Worm (Caenorhabditis elegans) whole organism, young adult: ENCODE data around the gene srh-42.

Experiments
- B0019.2 ChIP-seq: fragments of 200-800 bp; sonication (Bioruptor generic); conservative IDR thresholded peaks from 2 replicates; pipeline ENCODE4 v1.3.6; 2022; ENCODE audit warnings: missing genetic modification reagents, missing genetic modification characterization, missing compliant biosample characterization
- B0261.1 ChIP-seq: sonication (generic microtip); optimal IDR thresholded peaks from 2 replicates; lab custom pipeline; 2016; ENCODE audit warnings: mild to moderate bottlenecking, missing genetic modification characterization, moderate library complexity, missing compliant biosample characterization
- B0336.3 ChIP-seq: fragments of 200-800 bp; sonication (Bioruptor generic); IDR thresholded peaks from 2 replicates; pipeline ENCODE4 v1.3.6; 2022; ENCODE audit warnings: missing genetic modification characterization, missing compliant biosample characterization
- F22D6.2 ChIP-seq: sonication (generic microtip); optimal IDR thresholded peaks from 2 replicates; lab custom pipeline; 2016; ENCODE audit warnings: mild to moderate bottlenecking, missing genetic modification characterization, missing compliant biosample characterization
- F23B12.7 ChIP-seq: sonication (generic microtip); optimal IDR thresholded peaks from 2 replicates; lab custom pipeline; 2017; ENCODE audit warnings: missing genetic modification characterization, mild to moderate bottlenecking, missing compliant biosample characterization, antibody characterized with exemption, moderate library complexity; ENCODE audit not compliant: insufficient read depth
- F37B4.10 ChIP-seq: fragments of 200-800 bp; sonication (Bioruptor generic); IDR thresholded peaks from 2 replicates; pipeline ENCODE4 v1.3.6; 2022; ENCODE audit warnings: missing genetic modification characterization, missing compliant biosample characterization
- F57A8.1 ChIP-seq: fragments of 200-800 bp; sonication (Bioruptor generic); optimal IDR thresholded peaks from 2 replicates; lab custom pipeline; 2018; ENCODE audit warnings: mild to moderate bottlenecking, missing genetic modification characterization, moderate library complexity, missing compliant biosample characterization
- F57C9.4 ChIP-seq: sonication (generic microtip); optimal IDR thresholded peaks from 2 replicates; lab custom pipeline; 2017; ENCODE audit warnings: mild to moderate bottlenecking, missing genetic modification characterization, missing compliant biosample characterization
- T26A5.8 ChIP-seq: sonication (generic microtip); optimal IDR thresholded peaks from 2 replicates; lab custom pipeline; 2016; ENCODE audit warnings: missing genetic modification characterization, missing compliant biosample characterization
- Y53F4B.3 ChIP-seq: fragments of 200-800 bp; sonication (Bioruptor generic); IDR thresholded peaks from 2 replicates; pipeline ENCODE4 v1.3.6; 2022; ENCODE audit warnings: missing genetic modification reagents, missing genetic modification characterization, missing compliant biosample characterization
- Y67H2A.10 ChIP-seq: fragments of 200-800 bp; sonication (Bioruptor generic); conservative IDR thresholded peaks from 2 replicates; pipeline ENCODE4 v1.3.6; 2022; ENCODE audit warnings: missing genetic modification reagents, missing genetic modification characterization, missing compliant biosample characterization
- Y95B8A.8 ChIP-seq: fragments of 200-800 bp; sonication (Bioruptor generic); IDR thresholded peaks from 2 replicates; pipeline ENCODE4 v1.3.6; 2022; ENCODE audit warnings: missing genetic modification reagents, missing genetic modification characterization, missing compliant biosample characterization
- akir-1 ChIP-seq: fragments of 200-800 bp; sonication (Bioruptor generic); optimal IDR thresholded peaks from 2 replicates; lab custom pipeline; 2018; ENCODE audit warnings: mild to moderate bottlenecking, missing genetic modification characterization, moderate library complexity, missing compliant biosample characterization
- aptf-3 ChIP-seq: fragments of 200-800 bp; sonication (Bioruptor generic); IDR thresholded peaks from 2 replicates; pipeline ENCODE4 v1.3.6; 2022; ENCODE audit warnings: missing genetic modification characterization, missing compliant biosample characterization
- bed-1 ChIP-seq: fragments of 200-800 bp; sonication (Bioruptor generic); IDR thresholded peaks from 2 replicates; pipeline ENCODE4 v1.3.6; 2022; ENCODE audit warnings: missing genetic modification reagents, missing genetic modification characterization, missing compliant biosample characterization
- bed-2 ChIP-seq: fragments of 200-800 bp; sonication (Bioruptor generic); IDR thresholded peaks from 2 replicates; pipeline ENCODE4 v1.3.6; 2022; ENCODE audit warnings: missing genetic modification reagents, missing genetic modification characterization, missing compliant biosample characterization
- ceh-100 ChIP-seq: fragments of 200-800 bp; sonication (Bioruptor generic); IDR thresholded peaks from 2 replicates; pipeline ENCODE4 v1.3.6; 2022; ENCODE audit warnings: missing genetic modification reagents, missing genetic modification characterization, missing compliant biosample characterization
- ceh-27 ChIP-seq: fragments of 200-800 bp; sonication (Bioruptor generic); optimal IDR thresholded peaks from 2 replicates; lab custom pipeline; 2018; ENCODE audit warnings: mild to moderate bottlenecking, missing genetic modification characterization, moderate library complexity, missing compliant biosample characterization
- ceh-40 ChIP-seq: fragments of 200-800 bp; sonication (Bioruptor generic); IDR thresholded peaks from 2 replicates; pipeline ENCODE4 v1.3.6; 2022; ENCODE audit warnings: missing genetic modification characterization, missing compliant biosample characterization
- ceh-58 ChIP-seq: fragments of 200-800 bp; sonication (Bioruptor generic); IDR thresholded peaks from 2 replicates; pipeline ENCODE4 v1.3.6; 2022; ENCODE audit warnings: missing genetic modification characterization, missing compliant biosample characterization
- ceh-91 ChIP-seq: fragments of 200-800 bp; sonication (Bioruptor generic); IDR thresholded peaks from 2 replicates; pipeline ENCODE4 v1.3.6; 2022; ENCODE audit warnings: missing genetic modification reagents, missing genetic modification characterization, missing compliant biosample characterization
- efl-1 ChIP-seq: fragments of 150-350 bp; optimal IDR thresholded peaks from 2 replicates; lab custom pipeline; 2014; ENCODE audit warnings: missing biosample characterization, missing genetic modification reagents, missing genetic modification characterization
- egl-18 ChIP-seq: fragments of 200-800 bp; sonication (Bioruptor generic); IDR thresholded peaks from 2 replicates; pipeline ENCODE4 v1.3.6; 2022; ENCODE audit warnings: missing genetic modification reagents, missing genetic modification characterization, missing compliant biosample characterization
- egl-44 ChIP-seq: fragments of 200-800 bp; sonication (Bioruptor generic); IDR thresholded peaks from 2 replicates; pipeline ENCODE4 v1.3.6; 2022; ENCODE audit warnings: missing genetic modification reagents, missing genetic modification characterization, missing compliant biosample characterization
- ets-4 ChIP-seq: fragments of 200-800 bp; sonication (Bioruptor generic); optimal IDR thresholded peaks from 2 replicates; lab custom pipeline; 2018; ENCODE audit warnings: mild to moderate bottlenecking, missing genetic modification characterization, missing compliant biosample characterization
- him-1 ChIP-seq: sonication (generic microtip); optimal IDR thresholded peaks from 2 replicates; lab custom pipeline; 2016; ENCODE audit warnings: missing genotype, missing genetic modification reagents, missing genetic modification characterization, missing compliant biosample characterization
- let-526 ChIP-seq: fragments of 200-800 bp; sonication (Bioruptor generic); IDR thresholded peaks from 2 replicates; pipeline ENCODE4 v1.3.6; 2022; ENCODE audit warnings: missing genetic modification reagents, missing genetic modification characterization, missing compliant biosample characterization
- lin-35 ChIP-seq, 3 experiments: fragments of 150-350 bp in 2 of 3; sonication (generic microtip) in 1 of 3; optimal IDR thresholded peaks; 2 replicates each; lab custom pipeline; 2014 to 2018; ENCODE audit warnings: missing biosample characterization in 3 of 3, missing genetic modification characterization in 3 of 3, missing genetic modification reagents in 3 of 3
- lin-40 ChIP-seq: sonication (generic microtip); optimal IDR thresholded peaks from 2 replicates; lab custom pipeline; 2016; ENCODE audit warnings: missing genetic modification characterization, mild to moderate bottlenecking, missing compliant biosample characterization, missing genotype, missing genetic modification reagents
- lin-54 ChIP-seq: fragments of 200-800 bp; sonication (Bioruptor generic); optimal IDR thresholded peaks from 2 replicates; lab custom pipeline; 2018; ENCODE audit warnings: mild to moderate bottlenecking, missing genetic modification characterization, missing compliant biosample characterization
- lsl-1 ChIP-seq: fragments of 200-800 bp; sonication (Bioruptor generic); optimal IDR thresholded peaks from 2 replicates; lab custom pipeline; 2018; ENCODE audit warnings: mild to moderate bottlenecking, missing genetic modification characterization, moderate library complexity, missing compliant biosample characterization
- mel-28 ChIP-seq: sonication (generic microtip); optimal IDR thresholded peaks from 2 replicates; lab custom pipeline; 2016; ENCODE audit warnings: borderline replicate concordance, mild to moderate bottlenecking, missing genetic modification characterization, missing compliant biosample characterization
- nfya-2 ChIP-seq: fragments of 200-800 bp; sonication (Bioruptor generic); IDR thresholded peaks from 2 replicates; pipeline ENCODE4 v1.3.6; 2022; ENCODE audit warnings: missing genetic modification reagents, missing genetic modification characterization, missing compliant biosample characterization
- nhr-179 ChIP-seq: sonication (generic microtip); optimal IDR thresholded peaks from 2 replicates; lab custom pipeline; 2016; ENCODE audit warnings: mild to moderate bottlenecking, missing genetic modification characterization, missing compliant biosample characterization
- rcor-1 ChIP-seq: fragments of 200-800 bp; sonication (Bioruptor generic); IDR thresholded peaks from 2 replicates; pipeline ENCODE4 v1.3.6; 2022; ENCODE audit warnings: missing genetic modification reagents, missing genetic modification characterization, missing compliant biosample characterization
- rec-8 ChIP-seq, 2 experiments: sonication (generic microtip); optimal IDR thresholded peaks; 2 replicates each; lab custom pipeline; 2016; ENCODE audit warnings: mild to moderate bottlenecking in 2 of 2, missing genetic modification characterization in 2 of 2, missing genetic modification reagents in 2 of 2, missing genotype in 2 of 2, missing biosample characterization in 1 of 2, missing compliant biosample characterization in 1 of 2, moderate library complexity in 1 of 2
- repo-1 ChIP-seq: sonication (generic microtip); optimal IDR thresholded peaks from 2 replicates; lab custom pipeline; 2017; ENCODE audit warnings: mild to moderate bottlenecking, missing genetic modification characterization, missing compliant biosample characterization
- rpc-1 ChIP-seq, 2 experiments: fragments of 150-350 bp in 1 of 2; sonication (generic microtip) in 1 of 2; optimal IDR thresholded peaks; 2 replicates each; lab custom pipeline; 2014 to 2018; ENCODE audit warnings: missing biosample characterization in 1 of 2, missing genetic modification characterization in 1 of 2, missing genetic modification reagents in 1 of 2, missing genotype in 1 of 2
- sea-2 ChIP-seq: fragments of 200-800 bp; sonication (Bioruptor generic); IDR thresholded peaks from 2 replicates; pipeline ENCODE4 v1.3.6; 2022; ENCODE audit warnings: missing genetic modification characterization, missing compliant biosample characterization
- snpc-1.1 ChIP-seq: sonication (generic microtip); optimal IDR thresholded peaks from 2 replicates; lab custom pipeline; 2017; ENCODE audit warnings: missing genetic modification characterization, mild to moderate bottlenecking, missing compliant biosample characterization, antibody characterized with exemption, moderate library complexity, missing genotype, missing genetic modification reagents; ENCODE audit not compliant: insufficient read depth
- snpc-3.4 ChIP-seq: sonication (generic microtip); optimal IDR thresholded peaks from 2 replicates; lab custom pipeline; 2017; ENCODE audit warnings: missing genetic modification characterization, mild to moderate bottlenecking, missing compliant biosample characterization, antibody characterized with exemption, moderate library complexity, missing genotype, missing genetic modification reagents
- somi-1 ChIP-seq: fragments of 200-800 bp; sonication (Bioruptor generic); optimal IDR thresholded peaks from 2 replicates; lab custom pipeline; 2018; ENCODE audit warnings: mild to moderate bottlenecking, missing genetic modification characterization, missing compliant biosample characterization
- tbp1 ChIP-seq: fragments of 200-800 bp; sonication (Bioruptor generic); optimal IDR thresholded peaks from 2 replicates; lab custom pipeline; 2018; ENCODE audit warnings: mild to moderate bottlenecking, missing genetic modification characterization, missing compliant biosample characterization
- xnd-1 ChIP-seq: sonication (generic microtip); optimal IDR thresholded peaks from 2 replicates; lab custom pipeline; 2016; ENCODE audit warnings: missing genotype, missing genetic modification reagents, missing genetic modification characterization, missing compliant biosample characterization
- zfh-2 ChIP-seq: fragments of 200-800 bp; sonication (Bioruptor generic); conservative IDR thresholded peaks from 2 replicates; pipeline ENCODE4 v1.3.6; 2022; ENCODE audit warnings: missing genetic modification reagents, missing genetic modification characterization, missing compliant biosample characterization
- ztf-22 ChIP-seq: fragments of 200-800 bp; sonication (Bioruptor generic); optimal IDR thresholded peaks from 2 replicates; lab custom pipeline; 2018; ENCODE audit warnings: mild to moderate bottlenecking, missing genetic modification characterization, moderate library complexity, missing compliant biosample characterization
- ztf-3 ChIP-seq: fragments of 200-800 bp; sonication (Bioruptor generic); optimal IDR thresholded peaks from 2 replicates; lab custom pipeline; 2018; ENCODE audit warnings: mild to moderate bottlenecking, missing genetic modification characterization, missing compliant biosample characterization

Gene srh-42

ce11 chrII:14247748-14248502 lies 40.9 kb downstream of the srh-42 start:
- TF ChIP-seq nfya-2 (GFP tag; lab: Robert Waterston, UW) (no peak), rcor-1 (0 out of 2 replicates have a peak, but pooled peaks have one; percentile 42), lin-54 (GFP tag; lab: Kevin White, UChicago) (peak; percentile 23), ztf-3 (GFP tag; lab: Kevin White, UChicago) (no peak), bed-1 (GFP tag; lab: Robert Waterston, UW) (no peak), F57A8.1 (GFP tag; lab: Kevin White, UChicago) (no peak), ets-4 (peak; percentile 75), ceh-27 (no peak), F22D6.2 (tag; lab: Kevin White, UChicago) (no peak), sea-2 (no peak), zfh-2 (GFP tag; lab: Robert Waterston, UW) (peak; percentile 70), B0019.2 (GFP tag; lab: Robert Waterston, UW) (no peak), aptf-3 (GFP tag; lab: Robert Waterston, UW) (no peak), B0336.3 (no peak), B0261.1 (tag; lab: Kevin White, UChicago) (no peak), ztf-22 (no peak), egl-18 (GFP tag; lab: Robert Waterston, UW) (no peak), lin-40 (peak; percentile 4), F57C9.4 (tag; lab: Kevin White, UChicago) (no peak), tbp1 (GFP tag; lab: Kevin White, UChicago) (no peak), him-1 (tag; lab: Kevin White, UChicago) (no peak), ceh-100 (GFP tag; lab: Robert Waterston, UW) (no peak), bed-2 (GFP tag; lab: Robert Waterston, UW) (no peak), snpc-1.1 (tag; lab: Kevin White, UChicago) (no peak), repo-1 (tag; lab: Kevin White, UChicago) (no peak), ceh-40 (GFP tag; lab: Robert Waterston, UW) (no peak), T26A5.8 (tag; lab: Kevin White, UChicago) (no peak), akir-1 (GFP tag; lab: Kevin White, UChicago) (no peak), mel-28 (tag; lab: Kevin White, UChicago) (no peak), xnd-1 (tag; lab: Kevin White, UChicago) (no peak), rec-8 (tag; optimal IDR thresholded peaks at IDR 0.05; lab: Kevin White, UChicago) (no peak), snpc-3.4 (tag; lab: Kevin White, UChicago) (no peak), somi-1 (no peak), lsl-1 (GFP tag; lab: Kevin White, UChicago) (no peak), ceh-91 (GFP tag; lab: Robert Waterston, UW) (no peak), Y67H2A.10 (GFP tag; lab: Robert Waterston, UW) (no peak), F37B4.10 (no peak), egl-44 (GFP tag; lab: Robert Waterston, UW) (no peak), efl-1 (GFP tag; lab: Kevin White, UChicago) (no peak), rpc-1 (optimal IDR thresholded peaks at IDR 0.05; lab: Kevin White, UChicago) (no peak), rpc-1 (tag; optimal IDR thresholded peaks at IDR 0.05; lab: Kevin White, UChicago) (no peak), let-526 (GFP tag; lab: Robert Waterston, UW) (no peak), lin-35 (GFP tag; optimal IDR thresholded peaks at IDR 0.05; lab: Kevin White, UChicago) (no peak), F23B12.7 (tag; lab: Kevin White, UChicago) (no peak), Y95B8A.8 (GFP tag; lab: Robert Waterston, UW) (no peak), nhr-179 (tag; lab: Kevin White, UChicago) (no peak), ceh-58 (GFP tag; lab: Robert Waterston, UW) (no peak), Y53F4B.3 (GFP tag; lab: Robert Waterston, UW) (no peak)
